Fruit fly (Drosophila melanogaster) whole organism, prepupa: ENCODE data around the gene EMC5.

Source experiments
- Blimp-1 ChIP-seq: fragments of 200-800 bp; sonication (Bioruptor generic); optimal IDR thresholded peaks from 3 replicates; lab custom pipeline; 2017; ENCODE audit warnings: missing biosample characterization, missing genetic modification characterization, mild to moderate bottlenecking, moderate library complexity, missing genetic modification reagents
- CG10631 ChIP-seq: fragments of 200-800 bp; sonication (Bioruptor generic); optimal IDR thresholded peaks from 2 replicates; lab custom pipeline; 2016; ENCODE audit warnings: missing biosample characterization, missing genetic modification characterization
- CG11294 ChIP-seq: fragments of 200-800 bp; sonication (Bioruptor generic); IDR thresholded peaks from 2 replicates; pipeline ENCODE4 v1.3.6; 2022; ENCODE audit warnings: missing biosample characterization, missing genetic modification characterization
- CG15336 ChIP-seq: fragments of 200-800 bp; sonication (Bioruptor generic); IDR thresholded peaks from 2 replicates; pipeline ENCODE4 v1.3.6; 2022; ENCODE audit warnings: missing biosample characterization, missing genetic modification characterization
- CG31627 ChIP-seq: fragments of 200-800 bp; sonication (Bioruptor generic); optimal IDR thresholded peaks from 3 replicates; lab custom pipeline; 2016; ENCODE audit warnings: missing biosample characterization, missing genetic modification characterization
- CG3919 ChIP-seq: fragments of 200-800 bp; sonication (Bioruptor generic); optimal IDR thresholded peaks from 3 replicates; lab custom pipeline; 2016; ENCODE audit warnings: missing biosample characterization, missing genetic modification characterization
- CG8119 ChIP-seq: fragments of 200-800 bp; sonication (Bioruptor generic); IDR thresholded peaks from 3 replicates; pipeline ENCODE4 v1.3.6; 2022; ENCODE audit warnings: missing biosample characterization, missing genetic modification characterization
- CG8319 ChIP-seq: fragments of 200-800 bp; sonication (Bioruptor generic); optimal IDR thresholded peaks from 3 replicates; lab custom pipeline; 2016; ENCODE audit warnings: missing biosample characterization, missing genetic modification characterization
- Sox15 ChIP-seq: fragments of 200-800 bp; sonication (Bioruptor generic); optimal IDR thresholded peaks from 3 replicates; lab custom pipeline; 2016; ENCODE audit warnings: missing biosample characterization, missing genetic modification characterization
- achi ChIP-seq: fragments of 200-800 bp; sonication (Bioruptor generic); optimal IDR thresholded peaks from 3 replicates; lab custom pipeline; 2016; ENCODE audit warnings: missing biosample characterization, missing genetic modification characterization
- cyc ChIP-seq: fragments of 200-800 bp; sonication (Bioruptor generic); optimal IDR thresholded peaks from 3 replicates; lab custom pipeline; 2016; ENCODE audit warnings: missing biosample characterization, missing genetic modification characterization
- lz ChIP-seq: fragments of 200-800 bp; sonication (Bioruptor generic); optimal IDR thresholded peaks from 3 replicates; lab custom pipeline; 2016; ENCODE audit warnings: missing biosample characterization, missing genetic modification characterization
- svp ChIP-seq: fragments of 200-800 bp; sonication (Bioruptor generic); peaks from one replicate; lab custom pipeline; 2016; ENCODE audit warnings: missing biosample characterization, missing genetic modification characterization

DNA sequence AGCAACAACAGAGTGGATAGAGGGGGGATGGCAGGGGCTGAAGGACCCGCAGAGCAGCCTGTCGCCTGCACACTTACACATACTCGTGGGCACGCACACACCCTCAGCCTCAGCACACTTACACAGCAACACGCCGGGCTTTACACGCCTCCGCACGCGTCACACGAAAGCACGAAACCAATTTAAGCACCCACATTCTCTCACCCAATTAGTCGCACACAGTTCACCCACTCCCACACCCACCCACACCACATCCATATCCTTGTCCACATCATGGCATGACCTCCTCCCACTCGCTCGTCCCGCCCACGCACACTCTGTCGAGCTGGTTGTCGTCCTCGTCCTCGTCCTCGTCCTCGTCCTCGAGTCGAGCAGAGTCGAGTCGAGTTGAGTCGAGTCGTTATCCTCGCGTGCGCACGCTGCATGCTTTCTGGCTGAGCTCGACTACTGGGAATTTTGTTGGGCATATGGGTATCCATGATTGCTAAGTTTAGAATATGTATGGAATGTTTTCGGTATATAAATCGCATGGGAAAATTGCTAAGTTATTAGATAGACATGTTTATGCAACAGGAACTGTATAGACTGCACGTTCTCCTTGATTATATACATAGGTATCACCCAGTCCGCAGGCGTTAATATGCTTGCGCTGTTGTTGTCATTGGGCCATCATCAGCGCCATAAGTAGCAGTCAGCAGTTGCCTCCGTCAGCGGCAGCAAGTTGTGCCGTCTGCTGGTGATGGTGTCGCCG lies 24.6 kb downstream of the EMC5 start:
- TF ChIP-seq CG10631 (GFP tag; lab: Kevin White, UChicago) (peak; percentile 73), cyc (GFP tag; lab: Kevin White, UChicago) (peak; percentile 75), achi (peak; percentile 71), svp (GFP tag; lab: Kevin White, UChicago) (peak; percentile 85), CG3919 (GFP tag; lab: Kevin White, UChicago) (peak; percentile 73), CG11294 (GFP tag; lab: Robert Waterston, UW) (peak; percentile 71; the same call in 1 of the 2 replicates), CG15336 (GFP tag; lab: Robert Waterston, UW) (peak; percentile 63), CG31627 (GFP tag; lab: Kevin White, UChicago) (peak; percentile 79), Sox15 (peak; percentile 62), CG8319 (GFP tag; lab: Kevin White, UChicago) (peak; percentile 51), CG8119 (GFP tag; lab: Robert Waterston, UW) (peak; percentile 70), Blimp-1 (GFP tag; lab: Kevin White, UChicago) (no peak), lz (GFP tag; lab: Kevin White, UChicago) (peak; percentile 80)
